Fruit fly (Drosophila melanogaster) ovary, adult (tissue): ENCODE measurements around the gene CG31642.

ENCODE experiments used
- CG17801 ChIP-seq: fragments of 200-800 bp; optimal IDR thresholded peaks from 2 replicates; lab custom pipeline; 2019; ENCODE audit warnings: missing biosample characterization, mild to moderate bottlenecking, missing genetic modification characterization, moderate library complexity; ENCODE audit not compliant: partially characterized antibody

Gene CG31642

DNA sequence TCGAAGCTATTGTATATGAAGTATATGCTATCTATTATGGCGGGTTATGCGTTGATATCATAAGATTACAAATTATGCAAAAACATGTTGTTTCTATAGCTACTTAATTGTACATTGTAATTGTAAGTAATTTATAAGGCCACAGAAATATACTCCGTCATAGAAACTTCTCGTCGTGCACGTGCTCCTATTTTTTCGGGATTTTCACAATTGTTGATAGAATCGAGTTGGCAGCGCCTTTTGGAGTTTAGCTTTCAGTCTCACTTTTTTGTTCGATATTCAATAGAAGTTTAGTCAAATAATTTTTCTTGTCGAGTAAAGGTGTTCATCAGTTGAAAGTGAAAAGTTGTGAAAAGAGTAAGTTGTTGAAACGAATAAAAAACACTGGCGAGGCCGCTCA is at the start of gene CG31642:
TSS of gene CG31642 (plus strand) at position 301 of the 400 bp plus-strand sequence.
- no peak for TF ChIP-seq CG17801 (GFP tag; lab: Kevin White, UChicago)

- TF ChIP-seq CG17801 (GFP tag; lab: Kevin White, UChicago) = no peak
These were observed 49.6 kb upstream of the CG31642 start, which contains the start of the genes CG9150 and Pfdn1 for dm6 chr2L:6068544-6069251. TSS of gene CG9150 (minus strand) at chr2L:6068594. TSS of gene Pfdn1 (plus strand) at chr2L:6069079.

- TF ChIP-seq CG17801 (GFP tag; lab: Kevin White, UChicago) = no peak
These were observed 47.6 kb upstream of the CG31642 start, which contains the start of the genes CG9154 and Kr-h2 for dm6 chr2L:6070656-6071231. TSS of gene CG9154 (minus strand) at chr2L:6070686. TSS of gene Kr-h2 (plus strand) at chr2L:6070990.

- no peak for TF ChIP-seq CG17801 (GFP tag; lab: Kevin White, UChicago)
These were observed 46.2 kb upstream of the CG31642 start for dm6 chr2L:6072124-6072523.

dm6 chr2L:6073894-6074293 is 44.4 kb upstream of the CG31642 start:
- TF ChIP-seq CG17801 (GFP tag; lab: Kevin White, UChicago) = no peak

- TF ChIP-seq CG17801 (GFP tag; lab: Kevin White, UChicago) = no peak
These were observed 44.0 kb upstream of the CG31642 start for dm6 chr2L:6074314-6074713.

DNA sequence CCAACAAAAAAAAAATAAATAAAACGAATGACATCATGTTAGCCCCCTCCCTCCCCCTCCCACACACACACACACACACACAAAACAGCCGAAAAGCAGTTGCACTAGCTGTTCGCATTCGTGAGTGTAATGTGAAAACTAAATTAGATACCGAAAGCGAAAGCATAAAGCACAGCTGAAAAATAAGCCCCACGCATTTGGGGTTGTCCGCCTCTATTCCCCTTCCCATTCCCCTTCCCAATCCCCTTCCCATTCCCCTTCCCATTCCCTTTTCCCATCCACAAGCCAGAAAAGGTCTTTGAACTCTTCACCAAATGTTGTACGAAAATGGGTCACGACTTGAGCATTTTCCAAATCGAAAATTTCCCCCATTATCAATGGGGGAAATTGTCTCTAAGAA is 43.0 kb upstream of the CG31642 start:
- TF ChIP-seq CG17801 (GFP tag; lab: Kevin White, UChicago) = no peak

dm6 chr2L:6076143-6076542 is 42.2 kb upstream of the CG31642 start:
- no peak for TF ChIP-seq CG17801 (GFP tag; lab: Kevin White, UChicago)

- TF ChIP-seq CG17801 (GFP tag; lab: Kevin White, UChicago) = no peak
These were observed 41.4 kb upstream of the CG31642 start for dm6 chr2L:6076829-6077364.

- no peak for TF ChIP-seq CG17801 (GFP tag; lab: Kevin White, UChicago)
These were observed 40.7 kb upstream of the CG31642 start for dm6 chr2L:6077632-6078031.

DNA sequence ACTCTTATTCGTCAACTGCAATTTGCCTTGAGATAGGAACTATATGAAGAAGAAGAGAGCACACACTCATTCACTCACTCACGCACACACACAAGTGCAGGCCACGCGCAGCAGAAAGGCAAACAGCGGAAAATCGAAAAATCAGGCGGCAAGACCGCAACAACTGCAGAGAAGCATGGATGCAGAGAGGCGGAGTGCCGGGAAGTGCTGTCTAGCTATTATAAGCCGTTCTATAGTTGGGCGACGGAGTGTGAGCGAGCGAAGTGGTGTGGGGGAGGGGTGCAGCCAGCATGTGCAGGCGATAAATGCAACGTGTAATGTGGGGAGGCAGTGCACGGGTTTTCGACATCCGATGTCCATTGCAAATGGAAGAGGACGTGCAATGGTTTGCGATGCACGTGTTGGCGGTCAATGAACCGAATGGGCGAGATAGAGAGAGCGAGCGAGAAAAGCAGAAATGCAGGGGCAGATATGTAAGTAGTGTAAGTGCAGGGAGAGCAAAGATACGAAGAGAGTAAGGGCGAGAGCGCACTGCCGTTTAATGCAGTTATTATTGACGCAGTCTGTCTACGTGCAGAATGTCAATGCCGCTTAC is 39.5 kb upstream of the CG31642 start:
- peak; percentile 2 for TF ChIP-seq CG17801 (GFP tag; lab: Kevin White, UChicago)

- TF ChIP-seq CG17801 (GFP tag; lab: Kevin White, UChicago) = no peak
These were observed 38.0 kb upstream of the CG31642 start for dm6 chr2L:6080329-6080728.

dm6 chr2L:6081134-6081832 is 37.0 kb upstream of the CG31642 start:
- TF ChIP-seq CG17801 (GFP tag; lab: Kevin White, UChicago) = no peak

- no peak for TF ChIP-seq CG17801 (GFP tag; lab: Kevin White, UChicago)
These were observed 36.1 kb upstream of the CG31642 start, which contains the start of gene Kr-h1 for dm6 chr2L:6082157-6082645. TSS of gene Kr-h1 (plus strand) at chr2L:6082603.
